Worm (Caenorhabditis elegans) whole organism, late embryonic: ENCODE results near the gene T26C5.4.
A peak's percentile ranks its signal among the peaks of the same experiment; 100 is the strongest.

Experiments used
- C38D4.7 ChIP-seq: fragments of 200-800 bp; sonication (Bioruptor generic); optimal IDR thresholded peaks from 2 replicates; lab custom pipeline; 2018; ENCODE audit warnings: mild to moderate bottlenecking, missing genetic modification characterization, moderate library complexity, missing compliant biosample characterization
- Y22D7AL.16 ChIP-seq: sonication (generic microtip); optimal IDR thresholded peaks from 2 replicates; lab custom pipeline; 2016; ENCODE audit warnings: missing genetic modification characterization, missing compliant biosample characterization
- ahr-1 ChIP-seq: sonication (generic microtip); optimal IDR thresholded peaks from 2 replicates; lab custom pipeline; 2016; ENCODE audit warnings: missing genetic modification characterization, missing compliant biosample characterization
- ceh-14 ChIP-seq: sonication (generic microtip); optimal IDR thresholded peaks from 2 replicates; lab custom pipeline; 2016; ENCODE audit warnings: missing genotype, missing genetic modification characterization, missing compliant biosample characterization
- ceh-19 ChIP-seq: fragments of 200-800 bp; sonication (Bioruptor generic); optimal IDR thresholded peaks from 2 replicates; lab custom pipeline; 2018; ENCODE audit warnings: mild to moderate bottlenecking, missing genetic modification characterization, missing compliant biosample characterization
- ceh-2 ChIP-seq: sonication (generic microtip); optimal IDR thresholded peaks from 2 replicates; lab custom pipeline; 2016; ENCODE audit warnings: missing genotype, missing genetic modification characterization, missing compliant biosample characterization
- ceh-22 ChIP-seq: sonication (generic microtip); optimal IDR thresholded peaks from 2 replicates; lab custom pipeline; 2017; ENCODE audit warnings: missing biosample characterization, missing genetic modification characterization
- ceh-24 ChIP-seq: sonication (generic microtip); optimal IDR thresholded peaks from 2 replicates; lab custom pipeline; 2016; ENCODE audit warnings: mild to moderate bottlenecking, missing genetic modification characterization, missing compliant biosample characterization
- ceh-30 ChIP-seq: fragments of 150-350 bp; optimal IDR thresholded peaks from 2 replicates; lab custom pipeline; 2014; ENCODE audit warnings: missing biosample characterization, missing genetic modification characterization
- ceh-31 ChIP-seq: sonication (generic microtip); optimal IDR thresholded peaks from 2 replicates; lab custom pipeline; 2016; ENCODE audit warnings: missing genetic modification characterization, missing compliant biosample characterization
- ceh-6 ChIP-seq: fragments of 200-800 bp; sonication (Bioruptor generic); optimal IDR thresholded peaks from 2 replicates; lab custom pipeline; 2018; ENCODE audit warnings: mild to moderate bottlenecking, missing genetic modification characterization, missing compliant biosample characterization
- ceh-9 ChIP-seq: sonication (generic microtip); optimal IDR thresholded peaks from 2 replicates; lab custom pipeline; 2016; ENCODE audit warnings: mild to moderate bottlenecking, missing genetic modification characterization, inconsistent platforms, missing compliant biosample characterization
- che-1 ChIP-seq: sonication (generic microtip); optimal IDR thresholded peaks from 2 replicates; lab custom pipeline; 2016; ENCODE audit warnings: mild to moderate bottlenecking, missing genetic modification characterization, missing compliant biosample characterization
- dve-1 ChIP-seq: sonication (generic microtip); optimal IDR thresholded peaks from 2 replicates; lab custom pipeline; 2017; ENCODE audit warnings: antibody characterized with exemption, mild to moderate bottlenecking, missing genetic modification characterization, missing compliant biosample characterization
- elt-2 ChIP-seq: sonication (generic microtip); optimal IDR thresholded peaks from 2 replicates; lab custom pipeline; 2016; ENCODE audit warnings: missing genetic modification reagents, missing genetic modification characterization, missing compliant biosample characterization
- elt-4 ChIP-seq: sonication (generic microtip); optimal IDR thresholded peaks from 2 replicates; lab custom pipeline; 2016; ENCODE audit warnings: missing genetic modification characterization, missing compliant biosample characterization
- hlh-13 ChIP-seq: fragments of 200-800 bp; sonication (Bioruptor generic); optimal IDR thresholded peaks from 2 replicates; lab custom pipeline; 2018; ENCODE audit warnings: mild to moderate bottlenecking, missing genetic modification characterization, missing compliant biosample characterization
- hlh-15 ChIP-seq: sonication (generic microtip); optimal IDR thresholded peaks from 2 replicates; lab custom pipeline; 2016; ENCODE audit warnings: missing genetic modification characterization, missing compliant biosample characterization
- hlh-8 ChIP-seq: sonication (generic microtip); optimal IDR thresholded peaks from 2 replicates; lab custom pipeline; 2016; ENCODE audit warnings: missing genotype, missing genetic modification characterization, missing compliant biosample characterization
- lim-6 ChIP-seq: sonication (generic microtip); optimal IDR thresholded peaks from 2 replicates; lab custom pipeline; 2016; ENCODE audit warnings: missing genetic modification characterization, missing compliant biosample characterization
- lin-11 ChIP-seq: fragments of 200-800 bp; sonication (Bioruptor generic); optimal IDR thresholded peaks from 2 replicates; lab custom pipeline; 2018; ENCODE audit warnings: mild to moderate bottlenecking, missing genetic modification characterization, missing compliant biosample characterization
- madf-2 ChIP-seq: sonication (generic microtip); optimal IDR thresholded peaks from 2 replicates; lab custom pipeline; 2017; ENCODE audit warnings: missing genetic modification characterization, missing compliant biosample characterization
- nfya-1 ChIP-seq: sonication (generic microtip); optimal IDR thresholded peaks from 2 replicates; lab custom pipeline; 2017; ENCODE audit warnings: missing genetic modification characterization, mild to moderate bottlenecking, missing compliant biosample characterization, antibody characterized with exemption, moderate library complexity
- nhr-232 ChIP-seq: sonication (generic microtip); optimal IDR thresholded peaks from 2 replicates; lab custom pipeline; 2016; ENCODE audit warnings: missing genetic modification characterization, missing compliant biosample characterization
- npax-4 ChIP-seq: sonication (generic microtip); optimal IDR thresholded peaks from 2 replicates; lab custom pipeline; 2016; ENCODE audit warnings: missing genetic modification characterization, missing compliant biosample characterization
- pat-9 ChIP-seq: fragments of 200-800 bp; sonication (Bioruptor generic); optimal IDR thresholded peaks from 2 replicates; lab custom pipeline; 2018; ENCODE audit warnings: mild to moderate bottlenecking, missing genetic modification characterization, moderate library complexity, missing compliant biosample characterization
- pax-1 ChIP-seq: fragments of 150-350 bp; optimal IDR thresholded peaks from 2 replicates; lab custom pipeline; 2014; ENCODE audit warnings: missing biosample characterization, missing genetic modification characterization
- pha-4 ChIP-seq: fragments of 150-350 bp; optimal IDR thresholded peaks from 2 replicates; lab custom pipeline; 2018; ENCODE audit warnings: missing biosample characterization, missing genetic modification reagents, missing genetic modification characterization
- sox-2 ChIP-seq: fragments of 200-800 bp; sonication (Bioruptor generic); IDR thresholded peaks from 2 replicates; pipeline ENCODE4 v1.3.6; 2022; ENCODE audit warnings: missing genetic modification reagents, missing genetic modification characterization, missing compliant biosample characterization
- sox-4 ChIP-seq: sonication (generic microtip); optimal IDR thresholded peaks from 2 replicates; lab custom pipeline; 2017; ENCODE audit warnings: mild to moderate bottlenecking, missing genetic modification characterization, inconsistent platforms, missing compliant biosample characterization
- tbx-2 ChIP-seq: sonication (generic microtip); optimal IDR thresholded peaks from 2 replicates; lab custom pipeline; 2016; ENCODE audit warnings: missing genetic modification characterization, missing compliant biosample characterization
- ttx-3 ChIP-seq: sonication (generic microtip); optimal IDR thresholded peaks from 2 replicates; lab custom pipeline; 2016; ENCODE audit warnings: missing genetic modification reagents, missing genetic modification characterization, missing compliant biosample characterization
- unc-55 ChIP-seq: sonication (generic microtip); optimal IDR thresholded peaks from 2 replicates; lab custom pipeline; 2017; ENCODE audit warnings: missing biosample characterization, missing genetic modification reagents, missing genetic modification characterization
- unc-86 ChIP-seq: sonication (generic microtip); optimal IDR thresholded peaks from 2 replicates; lab custom pipeline; 2016; ENCODE audit warnings: missing genetic modification characterization, missing compliant biosample characterization

The T26C5.4 gene

ce11 chrII:9250422-9250821, at the start of gene T26C5.4:
TSS of gene T26C5.4 (minus strand) at chrII:9250522.
- TF ChIP-seq ceh-14 (tag; lab: Kevin White, UChicago) (no peak), nhr-232 (no peak), ceh-31 (tag; lab: Kevin White, UChicago) (no peak), pha-4 (tag; lab: Kevin White, UChicago) (no peak), ceh-22 (no peak), ahr-1 (tag; lab: Kevin White, UChicago) (no peak), hlh-15 (tag; lab: Kevin White, UChicago) (no peak), nfya-1 (tag; lab: Kevin White, UChicago) (no peak), ceh-24 (tag; lab: Kevin White, UChicago) (no peak), ceh-9 (tag; lab: Kevin White, UChicago) (no peak), che-1 (tag; lab: Kevin White, UChicago) (no peak), unc-55 (GFP tag; lab: Kevin White, UChicago) (no peak), unc-86 (tag; lab: Kevin White, UChicago) (no peak), lim-6 (tag; lab: Kevin White, UChicago) (no peak), dve-1 (tag; lab: Kevin White, UChicago) (no peak), ceh-19 (GFP tag; lab: Kevin White, UChicago) (no peak), tbx-2 (no peak), pax-1 (tag; lab: Kevin White, UChicago) (no peak), ttx-3 (no peak)
- TF ChIP-seq, all 69 proteins: peak for 0

ce11 chrII:9299679-9300078, 49.4 kb upstream of the T26C5.4 start:
- TF ChIP-seq ceh-9 (tag; lab: Kevin White, UChicago) (no peak), unc-55 (GFP tag; lab: Kevin White, UChicago) (peak; percentile 45)

- TF ChIP-seq ceh-30 (tag; lab: Kevin White, UChicago), result no peak
- TF ChIP-seq ceh-14 (tag; lab: Kevin White, UChicago), result no peak
- TF ChIP-seq madf-2 (tag; lab: Kevin White, UChicago), result no peak
- TF ChIP-seq sox-4 (tag; lab: Kevin White, UChicago), result no peak
- no peak for TF ChIP-seq unc-55 (GFP tag; lab: Kevin White, UChicago)
- TF ChIP-seq sox-2 (GFP tag; lab: Robert Waterston, UW), result no peak
- no peak for TF ChIP-seq C38D4.7 (GFP tag; lab: Kevin White, UChicago)
- TF ChIP-seq ceh-22, result no peak
- no peak for TF ChIP-seq elt-4 (tag; lab: Kevin White, UChicago)
- no peak for TF ChIP-seq hlh-13 (GFP tag; lab: Kevin White, UChicago)
- no peak for TF ChIP-seq ceh-2 (tag; lab: Kevin White, UChicago)
- no peak for TF ChIP-seq lin-11 (tag; lab: Kevin White, UChicago)
- TF ChIP-seq pat-9 (tag; lab: Kevin White, UChicago), result no peak
- TF ChIP-seq tbx-2, result no peak
- no peak for TF ChIP-seq npax-4 (tag; lab: Kevin White, UChicago)
- no peak for TF ChIP-seq hlh-8
- no peak for TF ChIP-seq Y22D7AL.16 (tag; lab: Kevin White, UChicago)
- TF ChIP-seq pha-4 (tag; lab: Kevin White, UChicago), result no peak
- TF ChIP-seq hlh-15 (tag; lab: Kevin White, UChicago), result no peak
- TF ChIP-seq ceh-19 (GFP tag; lab: Kevin White, UChicago), result no peak
Observed at ce11 chrII:9295678-9296077, 45.4 kb upstream of the T26C5.4 start, which contains the start of gene C01G6.9. TSS of gene C01G6.9 (minus strand) at chrII:9295818.

ce11 chrII:9291632-9292031, 41.3 kb upstream of the T26C5.4 start, which contains the start of gene acs-7:
TSS of gene acs-7 (plus strand) at chrII:9292017.
- TF ChIP-seq ahr-1 (tag; lab: Kevin White, UChicago) (no peak), elt-2 (tag; lab: Kevin White, UChicago) (peak; percentile 94)
- TF ChIP-seq, all 69 proteins: peak for 1

ce11 chrII:9289127-9289526, 38.8 kb upstream of the T26C5.4 start:
- TF ChIP-seq ceh-6 (GFP tag; lab: Kevin White, UChicago), result no peak
